Worm (Caenorhabditis elegans): Measurements from ENCODE around the gene C29E4.9.

DNA sequence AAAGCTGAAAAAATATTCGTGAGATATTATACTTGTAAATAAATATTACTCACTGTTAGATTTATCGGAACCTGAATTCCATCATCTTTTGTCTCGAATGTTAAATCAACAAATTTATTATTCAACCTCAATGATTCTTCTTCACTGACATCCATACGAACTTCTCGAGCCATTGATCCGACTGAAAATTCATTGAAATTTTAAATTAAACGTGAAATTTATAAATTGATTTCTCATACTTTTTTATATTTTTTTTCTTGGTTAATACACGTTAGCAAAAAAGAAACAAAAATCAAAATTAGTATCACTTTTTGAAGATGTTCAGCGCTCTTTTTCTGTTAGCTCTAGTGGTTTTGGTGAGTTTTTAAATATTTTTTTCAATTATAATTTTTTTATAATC, 37.0 kb downstream of the C29E4.9 start, which contains the start of gene C29E4.14:
- TF ChIP-seq lin-15B (tag; optimal IDR thresholded peaks at IDR 0.05) (no peak), ama-1 (optimal IDR thresholded peaks at IDR 0.05) (no peak), irx-1 (tag; optimal IDR thresholded peaks at IDR 0.05) (no peak), fos-1 (tag; optimal IDR thresholded peaks at IDR 0.05) (no peak), dpl-1 (GFP tag; optimal IDR thresholded peaks at IDR 0.05) (no peak), lin-39 (tag; optimal IDR thresholded peaks at IDR 0.05) (no peak), lsy-2 (tag; optimal IDR thresholded peaks at IDR 0.05) (no peak), ceh-82 (tag; optimal IDR thresholded peaks at IDR 0.05) (no peak), unc-62 (GFP tag; optimal IDR thresholded peaks at IDR 0.05) (no peak), nhr-11 (tag; optimal IDR thresholded peaks at IDR 0.05) (no peak), hlh-4 (tag; optimal IDR thresholded peaks at IDR 0.05) (no peak), zip-4 (GFP tag; optimal IDR thresholded peaks at IDR 0.05) (no peak), pag-3 (tag; optimal IDR thresholded peaks at IDR 0.05; ENCODE audit: borderline replicate concordance, insufficient read depth) (no peak), lir-3 (tag; optimal IDR thresholded peaks at IDR 0.05; ENCODE audit: poor library complexity) (no peak)
